Fruit fly (Drosophila melanogaster): ENCODE results near the gene CG13639.
A peak's percentile ranks its signal among the peaks of the same experiment; 100 is the strongest.

Gene CG13639

DNA sequence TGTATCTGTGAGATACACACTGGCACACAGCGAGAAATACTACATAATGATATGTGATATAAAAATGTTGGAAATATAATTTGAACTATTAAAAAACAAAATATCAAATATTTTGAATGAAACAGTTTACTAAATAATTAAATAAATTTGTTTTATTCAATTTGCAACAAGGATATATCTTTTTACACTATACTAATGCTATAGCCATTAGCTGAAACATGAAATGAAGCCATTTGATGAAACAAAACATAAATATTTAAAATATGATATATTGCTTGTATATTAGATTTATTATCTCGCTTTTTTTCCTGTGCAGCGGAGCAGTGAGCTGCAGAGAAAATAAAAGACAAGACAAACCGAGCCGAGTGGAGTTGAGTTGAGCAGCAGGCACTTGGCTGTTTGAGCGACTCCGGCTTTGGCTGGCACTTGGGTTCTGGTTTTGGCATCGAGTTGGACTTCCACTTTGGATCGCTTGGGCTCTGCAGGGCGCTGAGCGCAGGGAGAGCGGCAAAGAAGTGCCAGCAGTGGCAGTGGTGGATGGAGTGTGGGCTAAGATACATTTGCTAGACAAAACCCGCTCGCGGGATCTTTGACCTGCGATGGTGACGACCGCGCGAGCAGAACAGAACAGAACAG, 33.3 kb upstream of the CG13639 start:
- TF ChIP-seq CG34367 (tag; optimal IDR thresholded peaks at IDR 0.05) (peak; percentile 83), CG32121 (GFP tag; IDR thresholded peaks at IDR 0.05) (peak; percentile 88), D1 (tag; optimal IDR thresholded peaks at IDR 0.05) (peak; percentile 98), CG17806 (tag; optimal IDR thresholded peaks at IDR 0.05) (peak; percentile 95), CG4496 (GFP tag; IDR thresholded peaks at IDR 0.05) (peak; percentile 79), CG8301 (tag; optimal IDR thresholded peaks at IDR 0.05) (peak; percentile 94), CG13204 (GFP tag; optimal IDR thresholded peaks at IDR 0.05) (peak; percentile 51), gl (tag; optimal IDR thresholded peaks at IDR 0.05) (peak; percentile 74), rn (GFP tag; IDR thresholded peaks at IDR 0.05) (peak; percentile 64; the same call in 1 of the 2 replicates), Snoo (tag; optimal IDR thresholded peaks at IDR 0.05) (peak; percentile 82), CG10348 (GFP tag; IDR thresholded peaks at IDR 0.05) (peak; percentile 23; the same call in 1 of the 2 replicates), CG12605 (GFP tag; IDR thresholded peaks at IDR 0.05) (peak; percentile 56), Pif1B (GFP tag; optimal IDR thresholded peaks at IDR 0.05) (peak; percentile 76), Pif1A (GFP tag; optimal IDR thresholded peaks at IDR 0.05) (peak; percentile 70), CG9948 (tag; optimal IDR thresholded peaks at IDR 0.05) (peak; percentile 95), fd96Ca (GFP tag; IDR thresholded peaks at IDR 0.05) (0 out of 3 replicates have a peak, but pooled peaks have one; percentile 12), CG15710 (tag; optimal IDR thresholded peaks at IDR 0.05) (peak; percentile 91), CG14655 (GFP tag; optimal IDR thresholded peaks at IDR 0.05) (peak; percentile 96), EcR (GFP tag; optimal IDR thresholded peaks at IDR 0.05) (peak; percentile 79), CG8159 (tag; optimal IDR thresholded peaks at IDR 0.05) (peak; percentile 96), Ets98B (GFP tag; IDR thresholded peaks at IDR 0.05) (peak; percentile 61)

DNA sequence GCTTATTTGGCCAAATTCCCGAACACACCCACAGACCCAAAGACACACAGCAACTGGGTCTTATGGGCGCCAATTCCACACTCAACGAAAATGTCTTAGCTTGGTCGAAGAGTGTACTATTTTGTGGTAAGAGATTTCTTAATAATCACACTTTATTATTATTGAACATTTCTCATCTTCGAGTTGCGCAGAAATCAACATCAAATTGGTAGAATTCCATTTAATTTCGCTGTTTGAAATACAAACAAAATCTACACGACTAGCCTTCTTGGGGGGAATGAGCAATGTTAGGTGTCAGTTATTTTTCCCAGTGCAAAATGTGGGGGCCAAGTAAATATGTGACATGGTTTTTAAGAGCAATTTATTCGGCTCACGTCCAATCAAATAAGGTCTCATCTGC, 30.8 kb upstream of the CG13639 start:
- TF ChIP-seq CG8159 (tag; optimal IDR thresholded peaks at IDR 0.05) = no peak
- no peak for TF ChIP-seq gl (tag; optimal IDR thresholded peaks at IDR 0.05)
- TF ChIP-seq CG17806 (tag; optimal IDR thresholded peaks at IDR 0.05) = no peak
- peak; percentile 39 for TF ChIP-seq Ets98B (GFP tag; IDR thresholded peaks at IDR 0.05)
- peak; percentile 50; the same call in 1 of the 3 replicates for TF ChIP-seq fd96Ca (GFP tag; IDR thresholded peaks at IDR 0.05)
- no peak for TF ChIP-seq CG4496 (GFP tag; IDR thresholded peaks at IDR 0.05)
- TF ChIP-seq Pif1A (GFP tag; optimal IDR thresholded peaks at IDR 0.05) = peak; percentile 3
- no peak for TF ChIP-seq EcR (GFP tag; optimal IDR thresholded peaks at IDR 0.05)
- TF ChIP-seq CG34367 (tag; optimal IDR thresholded peaks at IDR 0.05) = no peak
- no peak for TF ChIP-seq CG13204 (GFP tag; optimal IDR thresholded peaks at IDR 0.05)
- TF ChIP-seq CG9948 (tag; optimal IDR thresholded peaks at IDR 0.05) = no peak
- peak; percentile 51 for TF ChIP-seq CG8301 (tag; optimal IDR thresholded peaks at IDR 0.05)
- TF ChIP-seq CG10348 (GFP tag; IDR thresholded peaks at IDR 0.05) = no peak
- TF ChIP-seq rn (GFP tag; IDR thresholded peaks at IDR 0.05) = no peak
- no peak for TF ChIP-seq CG12605 (GFP tag; IDR thresholded peaks at IDR 0.05)
- no peak for TF ChIP-seq Snoo (tag; optimal IDR thresholded peaks at IDR 0.05)
- peak; percentile 45 for TF ChIP-seq CG14655 (GFP tag; optimal IDR thresholded peaks at IDR 0.05)
- no peak; the same call in 1 of the 2 replicates for TF ChIP-seq CG32121 (GFP tag; IDR thresholded peaks at IDR 0.05)
- TF ChIP-seq D1 (tag; optimal IDR thresholded peaks at IDR 0.05) = no peak
- no peak for TF ChIP-seq Pif1B (GFP tag; optimal IDR thresholded peaks at IDR 0.05)
- TF ChIP-seq CG15710 (tag; optimal IDR thresholded peaks at IDR 0.05) = no peak

DNA sequence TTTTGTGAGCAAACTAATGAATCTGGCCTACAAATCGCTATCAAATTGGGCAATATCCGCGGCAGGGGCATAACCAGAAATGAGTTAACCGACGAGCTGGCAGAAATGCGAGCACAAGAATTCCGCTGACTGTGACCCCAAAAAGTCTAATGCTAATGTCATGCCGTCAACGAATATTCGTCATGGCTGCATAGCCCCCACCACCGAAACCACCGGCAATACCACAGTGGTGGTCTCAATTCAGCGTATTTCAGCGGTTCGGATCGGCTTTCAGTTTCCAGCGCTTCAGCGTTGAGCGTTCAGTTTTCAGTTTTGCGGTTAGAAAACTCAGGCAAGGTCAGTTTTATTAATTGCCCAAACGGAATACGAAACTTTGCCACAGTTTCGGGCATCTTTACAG, 30.1 kb upstream of the CG13639 start:
- TF ChIP-seq CG34367 (tag; optimal IDR thresholded peaks at IDR 0.05) = no peak
- no peak for TF ChIP-seq D1 (tag; optimal IDR thresholded peaks at IDR 0.05)
- no peak for TF ChIP-seq CG9948 (tag; optimal IDR thresholded peaks at IDR 0.05)
- no peak for TF ChIP-seq CG14655 (GFP tag; optimal IDR thresholded peaks at IDR 0.05)
- no peak for TF ChIP-seq rn (GFP tag; IDR thresholded peaks at IDR 0.05)
- TF ChIP-seq CG8301 (tag; optimal IDR thresholded peaks at IDR 0.05) = no peak
- no peak for TF ChIP-seq CG4496 (GFP tag; IDR thresholded peaks at IDR 0.05)
- no peak for TF ChIP-seq fd96Ca (GFP tag; IDR thresholded peaks at IDR 0.05)
- no peak for TF ChIP-seq Snoo (tag; optimal IDR thresholded peaks at IDR 0.05)
- TF ChIP-seq CG13204 (GFP tag; optimal IDR thresholded peaks at IDR 0.05) = no peak
- no peak for TF ChIP-seq Pif1A (GFP tag; optimal IDR thresholded peaks at IDR 0.05)
- no peak for TF ChIP-seq Ets98B (GFP tag; IDR thresholded peaks at IDR 0.05)
- no peak for TF ChIP-seq CG17806 (tag; optimal IDR thresholded peaks at IDR 0.05)
- TF ChIP-seq CG32121 (GFP tag; IDR thresholded peaks at IDR 0.05) = no peak
- no peak for TF ChIP-seq gl (tag; optimal IDR thresholded peaks at IDR 0.05)

DNA sequence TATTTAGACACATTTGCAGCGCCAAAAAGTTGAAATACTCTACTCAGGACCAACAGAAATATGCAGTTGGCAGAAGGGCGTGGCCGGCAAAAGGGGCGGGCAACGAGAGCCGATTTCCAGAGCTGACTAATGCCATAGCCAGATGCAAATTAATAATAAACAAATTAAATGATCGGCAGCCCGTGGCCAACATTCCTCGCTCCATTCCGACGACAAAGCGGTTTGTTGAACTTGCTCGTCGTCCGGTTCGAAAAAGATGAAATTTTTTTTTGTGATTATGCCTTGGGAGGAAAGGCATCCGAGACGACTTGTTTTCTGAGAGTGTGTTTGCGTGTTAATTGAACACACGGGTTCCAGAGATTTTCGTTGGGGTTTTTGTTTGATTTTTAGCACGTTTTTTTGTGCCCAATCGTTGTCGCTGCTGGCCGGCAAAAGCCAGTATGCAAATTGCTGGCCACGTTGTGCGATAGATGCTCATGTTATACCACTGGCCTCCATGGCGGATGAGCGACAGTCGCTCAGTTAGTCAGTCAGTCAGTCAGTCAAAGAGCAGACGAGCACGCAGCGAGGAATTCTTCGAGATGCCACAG, 29.2 kb upstream of the CG13639 start:
- TF ChIP-seq fd96Ca (GFP tag; IDR thresholded peaks at IDR 0.05) = 0 out of 3 replicates have a peak, but pooled peaks have one; percentile 26
- peak; percentile 89 for TF ChIP-seq EcR (GFP tag; optimal IDR thresholded peaks at IDR 0.05)
- TF ChIP-seq Pif1B (GFP tag; optimal IDR thresholded peaks at IDR 0.05) = no peak

DNA sequence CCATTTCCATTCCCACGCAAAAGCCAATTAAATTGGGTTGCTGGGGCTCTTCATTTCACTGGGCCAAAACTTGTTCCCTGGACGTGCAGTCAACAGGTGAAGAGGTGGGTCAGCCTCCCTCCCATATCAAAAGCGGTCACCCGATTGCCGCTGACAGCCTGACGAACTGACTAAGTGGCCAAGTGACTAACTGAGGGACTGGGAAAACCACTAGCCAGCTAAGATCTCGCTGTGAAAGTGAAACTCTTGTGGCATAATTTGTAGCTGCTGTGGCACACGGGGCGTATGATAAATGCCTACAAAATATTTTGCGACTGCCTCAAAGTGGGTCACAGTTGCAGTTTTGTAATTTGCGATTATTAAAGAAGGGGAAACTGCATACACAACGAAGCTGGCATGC, 28.3 kb upstream of the CG13639 start:
- TF ChIP-seq fd96Ca (GFP tag; IDR thresholded peaks at IDR 0.05) (no peak), CG10348 (GFP tag; IDR thresholded peaks at IDR 0.05) (no peak), Pif1B (GFP tag; optimal IDR thresholded peaks at IDR 0.05) (no peak), CG9948 (tag; optimal IDR thresholded peaks at IDR 0.05) (no peak), CG8301 (tag; optimal IDR thresholded peaks at IDR 0.05) (no peak), CG17806 (tag; optimal IDR thresholded peaks at IDR 0.05) (no peak), EcR (GFP tag; optimal IDR thresholded peaks at IDR 0.05) (no peak), CG15710 (tag; optimal IDR thresholded peaks at IDR 0.05) (no peak), CG12605 (GFP tag; IDR thresholded peaks at IDR 0.05) (no peak), Ets98B (GFP tag; IDR thresholded peaks at IDR 0.05) (no peak), Snoo (tag; optimal IDR thresholded peaks at IDR 0.05) (no peak), CG34367 (tag; optimal IDR thresholded peaks at IDR 0.05) (no peak), CG4496 (GFP tag; IDR thresholded peaks at IDR 0.05) (no peak), D1 (tag; optimal IDR thresholded peaks at IDR 0.05) (no peak), CG8159 (tag; optimal IDR thresholded peaks at IDR 0.05) (no peak), CG14655 (GFP tag; optimal IDR thresholded peaks at IDR 0.05) (no peak), rn (GFP tag; IDR thresholded peaks at IDR 0.05) (no peak), gl (tag; optimal IDR thresholded peaks at IDR 0.05) (no peak), Pif1A (GFP tag; optimal IDR thresholded peaks at IDR 0.05) (no peak)
